Worm (Caenorhabditis elegans) whole organism, L4 larva: ENCODE data around the gene unc-51.

Source experiments
- Y5F2A.4 ChIP-seq: fragments of 200-800 bp; sonication (Bioruptor generic); optimal IDR thresholded peaks from 2 replicates; lab custom pipeline; 2018; ENCODE audit warnings: mild to moderate bottlenecking, missing genetic modification characterization, missing compliant biosample characterization
- Y75B8A.6 ChIP-seq: fragments of 200-800 bp; sonication (Bioruptor generic); IDR thresholded peaks from 2 replicates; pipeline ENCODE4 v1.3.6; 2022; ENCODE audit warnings: missing genetic modification reagents, missing genetic modification characterization, missing compliant biosample characterization
- ama-1 ChIP-seq: fragments of 150-350 bp; optimal IDR thresholded peaks from 2 replicates; lab custom pipeline; 2014; ENCODE audit warnings: inconsistent platforms, mixed read lengths
- arid-1 ChIP-seq: fragments of 200-800 bp; sonication (Bioruptor generic); conservative IDR thresholded peaks from 2 replicates; pipeline ENCODE4 v1.3.6; 2022; ENCODE audit warnings: missing genetic modification reagents, missing genetic modification characterization, missing compliant biosample characterization
- attf-4 ChIP-seq: sonication (generic microtip); optimal IDR thresholded peaks from 3 replicates; lab custom pipeline; 2017; ENCODE audit warnings: missing biosample characterization, missing genetic modification characterization
- ceh-20 ChIP-seq: fragments of 200-800 bp; sonication (Bioruptor generic); IDR thresholded peaks from 2 replicates; pipeline ENCODE4 v1.3.6; 2022; ENCODE audit warnings: missing genetic modification reagents, missing genetic modification characterization, missing compliant biosample characterization
- ceh-32 ChIP-seq: sonication (generic microtip); optimal IDR thresholded peaks from 2 replicates; lab custom pipeline; 2016; ENCODE audit warnings: mild to moderate bottlenecking, missing genetic modification characterization, missing compliant biosample characterization; ENCODE audit not compliant: poor library complexity
- ceh-62 ChIP-seq: sonication (generic microtip); optimal IDR thresholded peaks from 2 replicates; lab custom pipeline; 2017; ENCODE audit warnings: missing biosample characterization, missing genetic modification characterization
- ceh-82 ChIP-seq: sonication (generic microtip); optimal IDR thresholded peaks from 2 replicates; lab custom pipeline; 2017; ENCODE audit warnings: missing biosample characterization, missing genetic modification characterization
- ces-1 ChIP-seq: fragments of 150-350 bp; sonication (generic microtip); optimal IDR thresholded peaks from 4 replicates; lab custom pipeline; 2014; ENCODE audit warnings: missing biosample characterization, missing genetic modification reagents, missing genetic modification characterization
- ctbp-1 ChIP-seq: fragments of 200-800 bp; sonication (Bioruptor generic); IDR thresholded peaks from 2 replicates; pipeline ENCODE4 v1.3.6; 2022; ENCODE audit warnings: missing genetic modification reagents, missing genetic modification characterization, missing compliant biosample characterization
- daf-19 ChIP-seq: fragments of 200-800 bp; sonication (Bioruptor generic); conservative IDR thresholded peaks from 2 replicates; pipeline ENCODE4 v1.3.6; 2022; ENCODE audit warnings: missing genetic modification characterization, missing compliant biosample characterization
- dmd-6 ChIP-seq: fragments of 200-800 bp; sonication (Bioruptor generic); IDR thresholded peaks from 2 replicates; pipeline ENCODE4 v1.3.6; 2022; ENCODE audit warnings: missing genetic modification reagents, missing genetic modification characterization, missing compliant biosample characterization
- dmd-8 ChIP-seq: fragments of 200-800 bp; sonication (Bioruptor generic); IDR thresholded peaks from 2 replicates; pipeline ENCODE4 v1.3.6; 2022; ENCODE audit warnings: missing genetic modification characterization, missing compliant biosample characterization
- dmd-9 ChIP-seq: fragments of 200-800 bp; sonication (Bioruptor generic); IDR thresholded peaks from 2 replicates; pipeline ENCODE4 v1.3.6; 2022; ENCODE audit warnings: missing genetic modification reagents, missing genetic modification characterization, missing compliant biosample characterization
- fkh-10 ChIP-seq: fragments of 150-350 bp; optimal IDR thresholded peaks from 2 replicates; lab custom pipeline; 2014; ENCODE audit warnings: missing biosample characterization, missing genetic modification reagents, missing genetic modification characterization
- gei-8 ChIP-seq: fragments of 200-800 bp; sonication (Bioruptor generic); optimal IDR thresholded peaks from 2 replicates; lab custom pipeline; 2018; ENCODE audit warnings: mild to moderate bottlenecking, missing genetic modification characterization, missing compliant biosample characterization
- hif-1 ChIP-seq, 2 experiments: sonication (generic microtip); optimal IDR thresholded peaks; 2 replicates each; lab custom pipeline; 2016 to 2017; ENCODE audit warnings: missing compliant biosample characterization in 2 of 2, missing genetic modification characterization in 2 of 2, missing genetic modification reagents in 2 of 2, missing genotype in 2 of 2, mild to moderate bottlenecking in 1 of 2
- hlh-30 ChIP-seq: sonication (generic microtip); optimal IDR thresholded peaks from 2 replicates; lab custom pipeline; 2017; ENCODE audit warnings: antibody characterized with exemption, mild to moderate bottlenecking, missing genetic modification characterization, missing compliant biosample characterization; ENCODE audit not compliant: insufficient read depth
- hmg-1.1 ChIP-seq: fragments of 200-800 bp; sonication (Bioruptor generic); IDR thresholded peaks from 2 replicates; pipeline ENCODE4 v1.3.6; 2022; ENCODE audit warnings: missing genetic modification reagents, missing genetic modification characterization, missing compliant biosample characterization
- lim-7 ChIP-seq: fragments of 200-800 bp; sonication (Bioruptor generic); IDR thresholded peaks from 2 replicates; pipeline ENCODE4 v1.3.6; 2022; ENCODE audit warnings: missing genetic modification characterization, missing compliant biosample characterization
- lin-13 ChIP-seq: fragments of 150-350 bp; optimal IDR thresholded peaks from 2 replicates; lab custom pipeline; 2014; ENCODE audit warnings: missing biosample characterization, missing genetic modification reagents, missing genetic modification characterization
- lin-38 ChIP-seq: fragments of 200-800 bp; sonication (Bioruptor generic); IDR thresholded peaks from 2 replicates; pipeline ENCODE4 v1.3.6; 2022; ENCODE audit warnings: missing genetic modification reagents, missing genetic modification characterization, missing compliant biosample characterization
- lsy-2 ChIP-seq, 2 experiments: fragments of 150-350 bp in 1 of 2; sonication (generic microtip) in 1 of 2; optimal IDR thresholded peaks; 2 replicates each; lab custom pipeline; 2014 to 2017; ENCODE audit warnings: missing biosample characterization in 2 of 2, missing genetic modification characterization in 2 of 2
- mdl-1 ChIP-seq, 2 experiments: fragments of 150-350 bp in 1 of 2; sonication (generic microtip) in 1 of 2; optimal IDR thresholded peaks; 2 replicates each; lab custom pipeline; 2014 to 2017; ENCODE audit warnings: missing biosample characterization in 2 of 2, missing genetic modification characterization in 2 of 2
- mdt-29 ChIP-seq: fragments of 200-800 bp; sonication (Bioruptor generic); IDR thresholded peaks from 2 replicates; pipeline ENCODE4 v1.3.6; 2022; ENCODE audit warnings: missing genetic modification reagents, missing genetic modification characterization, missing compliant biosample characterization
- mxl-2 ChIP-seq: fragments of 200-800 bp; sonication (Bioruptor generic); conservative IDR thresholded peaks from 2 replicates; pipeline ENCODE4 v1.3.6; 2022; ENCODE audit warnings: missing genetic modification reagents, missing genetic modification characterization, missing compliant biosample characterization
- mxl-3 ChIP-seq: fragments of 200-800 bp; sonication (Bioruptor generic); optimal IDR thresholded peaks from 2 replicates; lab custom pipeline; 2018; ENCODE audit warnings: mild to moderate bottlenecking, missing genetic modification characterization, missing compliant biosample characterization
- nhr-10 ChIP-seq: fragments of 150-350 bp; optimal IDR thresholded peaks from 2 replicates; lab custom pipeline; 2014; ENCODE audit warnings: missing biosample characterization, missing genetic modification characterization
- nhr-102 ChIP-seq: sonication (generic microtip); optimal IDR thresholded peaks from 2 replicates; lab custom pipeline; 2016; ENCODE audit warnings: mild to moderate bottlenecking, missing genetic modification characterization, moderate library complexity, missing compliant biosample characterization
- nhr-237 ChIP-seq: sonication (generic microtip); optimal IDR thresholded peaks from 2 replicates; lab custom pipeline; 2017; ENCODE audit warnings: missing biosample characterization, missing genetic modification characterization
- nhr-48 ChIP-seq: sonication (generic microtip); optimal IDR thresholded peaks from 2 replicates; lab custom pipeline; 2016; ENCODE audit warnings: mild to moderate bottlenecking, missing genetic modification characterization, missing compliant biosample characterization
- saeg-2 ChIP-seq: fragments of 200-800 bp; sonication (Bioruptor generic); IDR thresholded peaks from 2 replicates; pipeline ENCODE4 v1.3.6; 2022; ENCODE audit warnings: missing genetic modification reagents, missing genetic modification characterization, missing compliant biosample characterization
- set-16 ChIP-seq: fragments of 200-800 bp; sonication (Bioruptor generic); IDR thresholded peaks from 2 replicates; pipeline ENCODE4 v1.3.6; 2022; ENCODE audit warnings: missing genetic modification reagents, missing genetic modification characterization, missing compliant biosample characterization
- snpc-4 ChIP-seq: fragments of 150-350 bp; optimal IDR thresholded peaks from 2 replicates; lab custom pipeline; 2014; ENCODE audit warnings: missing biosample characterization, missing genetic modification characterization
- tag-97 ChIP-seq: fragments of 200-800 bp; sonication (Bioruptor generic); IDR thresholded peaks from 2 replicates; pipeline ENCODE4 v1.3.6; 2022; ENCODE audit warnings: missing genetic modification characterization, missing compliant biosample characterization
- unc-130 ChIP-seq: sonication (generic microtip); optimal IDR thresholded peaks from 2 replicates; lab custom pipeline; 2016; ENCODE audit warnings: missing genetic modification reagents, missing genetic modification characterization, missing compliant biosample characterization
- zag-1 ChIP-seq: fragments of 150-350 bp; optimal IDR thresholded peaks from 2 replicates; lab custom pipeline; 2014; ENCODE audit warnings: missing biosample characterization, missing genetic modification characterization
- zfp-2 ChIP-seq: sonication (generic microtip); optimal IDR thresholded peaks from 2 replicates; lab custom pipeline; 2016; ENCODE audit warnings: mild to moderate bottlenecking, missing genetic modification characterization, missing compliant biosample characterization
- ztf-11 ChIP-seq: fragments of 150-350 bp; optimal IDR thresholded peaks from 2 replicates; lab custom pipeline; 2014; ENCODE audit warnings: missing biosample characterization, missing genetic modification characterization

The unc-51 gene

ce11 chrV:19965626-19966025, 38.7 kb downstream of the unc-51 start, which contains the start of gene srh-171:
TSS of gene srh-171 (plus strand) at chrV:19965700.
- TF ChIP-seq set-16 (GFP tag; lab: Robert Waterston, UW) (no peak), saeg-2 (GFP tag; lab: Robert Waterston, UW) (no peak), Y5F2A.4 (GFP tag; lab: Kevin White, UChicago) (no peak), lin-38 (GFP tag; lab: Robert Waterston, UW) (no peak), hmg-1.1 (GFP tag; lab: Robert Waterston, UW) (no peak), lsy-2 (tag; optimal IDR thresholded peaks at IDR 0.05; lab: Kevin White, UChicago) (no peak), Y75B8A.6 (no peak), arid-1 (GFP tag; lab: Robert Waterston, UW) (no peak), ama-1 (lab: Kevin White, UChicago) (no peak), snpc-4 (tag; lab: Kevin White, UChicago) (no peak), dmd-9 (no peak), hlh-30 (tag; lab: Kevin White, UChicago) (no peak), ceh-32 (no peak)

ce11 chrV:19961971-19962370, 42.3 kb downstream of the unc-51 start:
- TF ChIP-seq nhr-102 (tag; lab: Kevin White, UChicago) (no peak), ceh-62 (tag; lab: Kevin White, UChicago) (no peak), nhr-237 (tag; lab: Kevin White, UChicago) (no peak), zfp-2 (no peak), daf-19 (GFP tag; lab: Robert Waterston, UW) (no peak), nhr-10 (tag; lab: Kevin White, UChicago) (no peak), ceh-20 (GFP tag; lab: Robert Waterston, UW) (no peak), mdt-29 (GFP tag; lab: Robert Waterston, UW) (no peak), mxl-3 (GFP tag; lab: Kevin White, UChicago) (no peak), lim-7 (GFP tag; lab: Robert Waterston, UW) (no peak), nhr-48 (tag; lab: Kevin White, UChicago) (no peak), unc-130 (GFP tag; lab: Kevin White, UChicago) (no peak), Y5F2A.4 (GFP tag; lab: Kevin White, UChicago) (no peak), ces-1 (GFP tag; lab: Kevin White, UChicago) (no peak), tag-97 (GFP tag; lab: Robert Waterston, UW) (no peak), ctbp-1 (GFP tag; lab: Robert Waterston, UW) (no peak), saeg-2 (GFP tag; lab: Robert Waterston, UW) (no peak), mxl-2 (no peak), dmd-8 (GFP tag; lab: Robert Waterston, UW) (no peak)

DNA sequence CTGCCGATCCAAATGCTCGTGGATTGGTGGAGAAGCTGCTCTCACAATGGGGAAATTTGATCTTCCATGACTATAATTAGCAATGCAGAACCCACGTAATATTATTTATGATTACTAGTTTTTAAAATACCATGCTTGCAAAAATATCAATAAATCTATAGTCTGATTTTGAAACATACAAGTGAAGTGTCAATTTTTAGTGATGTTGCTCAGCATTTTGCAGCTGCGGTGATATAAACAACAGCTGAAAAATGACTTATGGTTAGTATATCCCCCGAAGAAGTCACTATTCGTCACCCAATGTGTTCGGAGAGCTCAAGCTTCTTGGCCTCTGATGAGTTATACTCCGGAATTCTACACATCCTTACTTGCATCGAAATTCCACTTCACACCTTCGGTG, 45.5 kb downstream of the unc-51 start, which contains the start of gene srh-172:
srh-172 (plus strand) TSS at position 301 of the 400 bp plus-strand sequence.
- no peak for TF ChIP-seq dmd-6 (GFP tag; lab: Robert Waterston, UW)
- TF ChIP-seq attf-4, result no peak
- no peak for TF ChIP-seq zag-1 (tag; lab: Kevin White, UChicago)
- TF ChIP-seq ztf-11, result no peak
- TF ChIP-seq ama-1 (lab: Kevin White, UChicago), result no peak
- TF ChIP-seq tag-97 (GFP tag; lab: Robert Waterston, UW), result no peak
- no peak for TF ChIP-seq fkh-10
- no peak for TF ChIP-seq hif-1 (tag; optimal IDR thresholded peaks at IDR 0.05; lab: Kevin White, UChicago)
- no peak for TF ChIP-seq lsy-2 (tag; optimal IDR thresholded peaks at IDR 0.05; lab: Kevin White, UChicago)
- TF ChIP-seq ceh-62 (tag; lab: Kevin White, UChicago), result no peak
- no peak for TF ChIP-seq mdl-1 (tag; optimal IDR thresholded peaks at IDR 0.05; lab: Kevin White, UChicago)
- no peak for TF ChIP-seq gei-8
- no peak for TF ChIP-seq lin-13 (GFP tag; lab: Kevin White, UChicago)
- TF ChIP-seq ceh-82 (tag; lab: Kevin White, UChicago), result no peak
- no peak for TF ChIP-seq hmg-1.1 (GFP tag; lab: Robert Waterston, UW)
